Worm (Caenorhabditis elegans) whole organism, mixed stage, embryonic: ENCODE measurements around the gene lbp-4.

Experiments used
- M03D4.4 ChIP-seq: sonication (generic microtip); optimal IDR thresholded peaks from 2 replicates; lab custom pipeline; 2017; ENCODE audit warnings: mild to moderate bottlenecking, missing genetic modification characterization, missing compliant biosample characterization
- bed-3 ChIP-seq: fragments of 200-800 bp; sonication (Bioruptor generic); optimal IDR thresholded peaks from 3 replicates; lab custom pipeline; 2018; ENCODE audit warnings: mild to moderate bottlenecking, missing genetic modification characterization, moderate library complexity, missing compliant biosample characterization
- blmp-1 ChIP-seq: fragments of 150-350 bp; optimal IDR thresholded peaks from 2 replicates; lab custom pipeline; 2014; ENCODE audit warnings: missing biosample characterization, missing genetic modification characterization
- ceh-39 ChIP-seq: fragments of 150-350 bp; optimal IDR thresholded peaks from 2 replicates; lab custom pipeline; 2014; ENCODE audit warnings: missing biosample characterization, missing genetic modification characterization
- ceh-43 ChIP-seq: fragments of 200-800 bp; sonication (Bioruptor generic); optimal IDR thresholded peaks from 2 replicates; lab custom pipeline; 2018; ENCODE audit warnings: mild to moderate bottlenecking, missing genetic modification characterization, moderate library complexity, missing compliant biosample characterization
- ceh-83 ChIP-seq: fragments of 200-800 bp; sonication (Bioruptor generic); optimal IDR thresholded peaks from 2 replicates; lab custom pipeline; 2018; ENCODE audit warnings: mild to moderate bottlenecking, missing genetic modification characterization, missing compliant biosample characterization
- ces-1 ChIP-seq: fragments of 150-350 bp; optimal IDR thresholded peaks from 2 replicates; lab custom pipeline; 2014; ENCODE audit warnings: missing biosample characterization, missing genetic modification reagents, missing genetic modification characterization
- drap-1 ChIP-seq: fragments of 200-800 bp; sonication (Bioruptor generic); optimal IDR thresholded peaks from 3 replicates; lab custom pipeline; 2018; ENCODE audit warnings: mild to moderate bottlenecking, missing genetic modification characterization, missing compliant biosample characterization
- elt-1 ChIP-seq: sonication (generic microtip); optimal IDR thresholded peaks from 2 replicates; lab custom pipeline; 2017; ENCODE audit warnings: missing genetic modification characterization, mild to moderate bottlenecking, missing compliant biosample characterization, antibody characterized with exemption, moderate library complexity, borderline replicate concordance; ENCODE audit not compliant: insufficient read depth
- elt-3 ChIP-seq: fragments of 150-350 bp; optimal IDR thresholded peaks from 2 replicates; lab custom pipeline; 2014; ENCODE audit warnings: missing biosample characterization, missing genetic modification characterization
- flh-1 ChIP-seq: fragments of 200-800 bp; sonication (Bioruptor generic); optimal IDR thresholded peaks from 2 replicates; lab custom pipeline; 2018; ENCODE audit warnings: mild to moderate bottlenecking, missing genetic modification characterization, moderate library complexity, missing compliant biosample characterization
- ham-2 ChIP-seq: fragments of 200-800 bp; sonication (Bioruptor generic); optimal IDR thresholded peaks from 2 replicates; lab custom pipeline; 2018; ENCODE audit warnings: mild to moderate bottlenecking, missing genetic modification characterization, missing compliant biosample characterization
- hlh-1 ChIP-seq: fragments of 150-350 bp; optimal IDR thresholded peaks from 2 replicates; lab custom pipeline; 2014; ENCODE audit warnings: missing biosample characterization, missing genetic modification reagents, missing genetic modification characterization
- lin-13 ChIP-seq: fragments of 150-350 bp; optimal IDR thresholded peaks from 2 replicates; lab custom pipeline; 2014; ENCODE audit warnings: missing biosample characterization, missing genetic modification characterization
- lin-32 ChIP-seq: fragments of 200-800 bp; sonication (Bioruptor generic); optimal IDR thresholded peaks from 2 replicates; lab custom pipeline; 2018; ENCODE audit warnings: mild to moderate bottlenecking, missing genetic modification characterization, missing compliant biosample characterization
- lsy-2 ChIP-seq: fragments of 150-350 bp; optimal IDR thresholded peaks from 2 replicates; lab custom pipeline; 2014; ENCODE audit warnings: missing biosample characterization, missing genetic modification characterization
- mab-5 ChIP-seq: fragments of 150-350 bp; optimal IDR thresholded peaks from 2 replicates; lab custom pipeline; 2014; ENCODE audit warnings: missing biosample characterization, missing genetic modification characterization
- mep-1 ChIP-seq: fragments of 150-350 bp; optimal IDR thresholded peaks from 2 replicates; lab custom pipeline; 2017; ENCODE audit warnings: missing biosample characterization, missing genetic modification reagents, missing genetic modification characterization, inconsistent platforms
- nhr-12 ChIP-seq: fragments of 150-350 bp; optimal IDR thresholded peaks from 2 replicates; lab custom pipeline; 2014; ENCODE audit warnings: missing biosample characterization, missing genetic modification characterization
- nhr-2 ChIP-seq: fragments of 150-350 bp; optimal IDR thresholded peaks from 2 replicates; lab custom pipeline; 2014; ENCODE audit warnings: missing biosample characterization, missing genetic modification characterization
- nhr-237 ChIP-seq: fragments of 150-350 bp; optimal IDR thresholded peaks from 2 replicates; lab custom pipeline; 2014; ENCODE audit warnings: missing biosample characterization, missing genetic modification characterization
- nhr-28 ChIP-seq: fragments of 150-350 bp; optimal IDR thresholded peaks from 2 replicates; lab custom pipeline; 2014; ENCODE audit warnings: missing biosample characterization, missing genetic modification characterization
- nhr-76 ChIP-seq: sonication (generic microtip); optimal IDR thresholded peaks from 2 replicates; lab custom pipeline; 2017; ENCODE audit warnings: missing biosample characterization, missing genetic modification characterization
- pha-4 ChIP-seq: fragments of 150-350 bp; optimal IDR thresholded peaks from 2 replicates; lab custom pipeline; 2018; ENCODE audit warnings: missing biosample characterization, missing genetic modification reagents, missing genetic modification characterization
- sem-2 ChIP-seq: fragments of 200-800 bp; sonication (Bioruptor generic); optimal IDR thresholded peaks from 2 replicates; lab custom pipeline; 2018; ENCODE audit warnings: mild to moderate bottlenecking, missing genetic modification characterization, missing compliant biosample characterization
- snpc-4 ChIP-seq: fragments of 150-350 bp; optimal IDR thresholded peaks from 2 replicates; lab custom pipeline; 2014; ENCODE audit warnings: missing biosample characterization, missing genetic modification characterization
- sptf-1 ChIP-seq: sonication (generic microtip); optimal IDR thresholded peaks from 2 replicates; lab custom pipeline; 2017; ENCODE audit warnings: mild to moderate bottlenecking, missing genetic modification characterization, moderate library complexity, missing compliant biosample characterization
- tbx-8 ChIP-seq: fragments of 200-800 bp; sonication (Bioruptor generic); optimal IDR thresholded peaks from 2 replicates; lab custom pipeline; 2018; ENCODE audit warnings: mild to moderate bottlenecking, missing genetic modification characterization, moderate library complexity, missing compliant biosample characterization
- unc-120 ChIP-seq: sonication (generic microtip); optimal IDR thresholded peaks from 2 replicates; lab custom pipeline; 2017; ENCODE audit warnings: missing genetic modification characterization, missing compliant biosample characterization; ENCODE audit not compliant: poor library complexity, severe bottlenecking
- unc-39 ChIP-seq: fragments of 150-350 bp; optimal IDR thresholded peaks from 2 replicates; lab custom pipeline; 2014; ENCODE audit warnings: missing biosample characterization, missing genetic modification characterization
- unc-62 ChIP-seq: fragments of 150-350 bp; optimal IDR thresholded peaks from 2 replicates; lab custom pipeline; 2014; ENCODE audit warnings: missing biosample characterization, missing genetic modification reagents, missing genetic modification characterization
- zip-8 ChIP-seq: fragments of 150-350 bp; optimal IDR thresholded peaks from 2 replicates; lab custom pipeline; 2014; ENCODE audit warnings: missing biosample characterization, missing genetic modification characterization
- ztf-11 ChIP-seq: fragments of 150-350 bp; optimal IDR thresholded peaks from 2 replicates; lab custom pipeline; 2014; ENCODE audit warnings: missing biosample characterization, missing genetic modification characterization

The lbp-4 gene

DNA sequence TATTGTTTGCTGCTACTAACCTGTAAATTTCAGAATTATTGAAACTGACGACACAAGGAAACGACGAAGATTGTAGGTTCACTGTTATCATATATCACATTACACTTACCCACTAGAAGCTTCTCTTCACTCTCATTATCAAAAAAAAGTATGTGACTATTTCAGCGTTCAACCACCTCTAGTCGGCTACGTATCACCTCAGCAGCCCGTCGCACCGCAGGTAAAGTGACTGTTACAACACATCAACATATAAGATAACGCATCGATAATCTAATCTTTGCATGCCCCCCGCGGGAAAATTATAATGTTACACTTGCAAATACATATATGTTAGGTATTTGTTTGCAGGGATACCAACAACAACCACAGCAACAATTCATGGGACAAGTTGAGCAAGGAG, 33.7 kb upstream of the lbp-4 start:
- no peak for TF ChIP-seq ces-1 (GFP tag; lab: Kevin White, UChicago)
- no peak for TF ChIP-seq nhr-237 (tag; lab: Kevin White, UChicago)
- no peak for TF ChIP-seq blmp-1 (tag; lab: Kevin White, UChicago)
- no peak for TF ChIP-seq unc-62
- no peak for TF ChIP-seq bed-3 (GFP tag; lab: Kevin White, UChicago)
- no peak for TF ChIP-seq nhr-2 (tag; lab: Kevin White, UChicago)
- TF ChIP-seq lsy-2 (tag; lab: Kevin White, UChicago) = no peak
- TF ChIP-seq sptf-1 (tag; lab: Kevin White, UChicago) = no peak
- no peak for TF ChIP-seq M03D4.4 (tag; lab: Kevin White, UChicago)
- no peak for TF ChIP-seq elt-1 (tag; lab: Kevin White, UChicago)
- no peak for TF ChIP-seq tbx-8 (GFP tag; lab: Kevin White, UChicago)
- TF ChIP-seq ceh-83 (GFP tag; lab: Kevin White, UChicago) = no peak
- TF ChIP-seq nhr-28 = no peak
- TF ChIP-seq lin-32 = no peak
- no peak for TF ChIP-seq sem-2
- no peak for TF ChIP-seq zip-8 (tag; lab: Kevin White, UChicago)
- no peak for TF ChIP-seq mab-5 (tag; lab: Kevin White, UChicago)
- no peak for TF ChIP-seq mep-1 (tag; lab: Kevin White, UChicago)
- TF ChIP-seq ztf-11 (tag; lab: Kevin White, UChicago) = no peak
- TF ChIP-seq ham-2 (GFP tag; lab: Kevin White, UChicago) = no peak
- TF ChIP-seq, all 35 proteins: peak for 0

DNA sequence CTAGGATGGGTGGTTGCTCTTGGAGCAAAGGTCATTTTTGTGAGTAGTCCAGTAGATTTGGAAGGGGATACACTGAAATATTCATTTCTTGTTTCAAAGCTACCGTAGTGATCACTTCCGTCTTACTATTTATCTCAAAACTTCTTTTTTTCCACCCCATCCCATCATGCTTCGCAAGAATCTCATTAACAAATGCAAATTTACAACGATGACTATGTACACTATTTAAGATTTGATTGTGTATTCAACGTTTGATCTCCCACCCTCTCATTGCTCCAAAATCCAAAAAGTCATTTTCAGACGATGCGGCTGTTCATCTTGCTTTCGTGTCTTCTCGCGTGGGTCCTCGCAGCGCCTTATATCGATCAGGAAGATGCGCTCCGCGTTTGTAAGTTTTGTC, 27.3 kb upstream of the lbp-4 start, which contains the start of gene flp-21:
TSS of gene flp-21 (plus strand) at position 301 of the 400 bp plus-strand sequence.
- no peak for TF ChIP-seq unc-39 (tag; lab: Kevin White, UChicago)
- TF ChIP-seq ceh-43 = no peak
- no peak for TF ChIP-seq lin-13
- no peak for TF ChIP-seq lin-32
- no peak for TF ChIP-seq lsy-2 (tag; lab: Kevin White, UChicago)
- no peak for TF ChIP-seq nhr-76 (tag; lab: Kevin White, UChicago)
- TF ChIP-seq nhr-28 = no peak
- no peak for TF ChIP-seq zip-8 (tag; lab: Kevin White, UChicago)
- no peak for TF ChIP-seq ham-2 (GFP tag; lab: Kevin White, UChicago)
- no peak for TF ChIP-seq nhr-237 (tag; lab: Kevin White, UChicago)
- TF ChIP-seq elt-3 (tag; lab: Kevin White, UChicago) = no peak
- TF ChIP-seq hlh-1 = no peak
- TF ChIP-seq ceh-39 (tag; lab: Kevin White, UChicago) = no peak

DNA sequence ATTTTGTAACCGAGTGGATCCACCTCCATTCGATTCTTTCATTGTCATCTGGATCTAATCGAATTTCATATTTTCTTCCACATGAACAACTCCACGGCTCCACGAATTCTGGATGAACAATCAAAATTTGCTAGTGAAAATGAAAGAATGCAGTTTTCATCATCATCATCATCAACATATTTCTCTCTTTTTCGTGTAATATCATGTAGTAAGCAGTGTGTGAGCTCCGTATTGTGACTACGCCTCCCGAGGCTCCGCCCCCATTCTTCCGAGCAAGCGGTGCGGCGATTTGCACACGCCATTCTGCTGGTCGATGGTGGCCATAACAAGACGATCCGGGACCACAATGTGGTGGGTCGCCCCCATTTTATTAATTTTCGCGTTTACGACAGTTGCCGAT, 22.3 kb upstream of the lbp-4 start, which contains the start of gene ZK742.7:
TSS of gene ZK742.7 (plus strand) at position 301 of the 400 bp plus-strand sequence.
- TF ChIP-seq sptf-1 (tag; lab: Kevin White, UChicago) = no peak
- TF ChIP-seq lsy-2 (tag; lab: Kevin White, UChicago) = no peak
- TF ChIP-seq snpc-4 (tag; lab: Kevin White, UChicago) = no peak
- no peak for TF ChIP-seq tbx-8 (GFP tag; lab: Kevin White, UChicago)
- no peak for TF ChIP-seq nhr-76 (tag; lab: Kevin White, UChicago)
- TF ChIP-seq nhr-28 = no peak
- no peak for TF ChIP-seq unc-62
- no peak for TF ChIP-seq ceh-83 (GFP tag; lab: Kevin White, UChicago)
- TF ChIP-seq ham-2 (GFP tag; lab: Kevin White, UChicago) = no peak

DNA sequence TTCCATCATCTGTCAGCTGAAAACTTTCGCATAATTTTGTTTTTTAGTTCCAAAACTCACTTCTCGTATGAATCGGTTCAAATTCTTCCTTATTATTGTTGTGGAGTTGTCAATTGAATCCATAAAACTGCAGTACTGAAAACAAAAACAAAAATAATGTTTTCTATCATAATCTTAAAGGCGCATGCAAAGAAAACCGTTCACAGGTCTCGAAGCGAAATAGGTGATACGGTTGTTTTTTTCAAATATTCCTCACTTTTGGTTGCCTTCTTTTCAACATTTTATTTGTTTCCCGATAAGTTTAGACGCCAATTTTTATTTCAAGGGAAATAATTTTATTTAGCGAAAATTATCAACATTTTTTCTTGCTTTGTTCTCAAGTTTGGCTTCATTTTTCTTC, 16.8 kb upstream of the lbp-4 start:
- TF ChIP-seq nhr-2 (tag; lab: Kevin White, UChicago) (no peak), sem-2 (no peak), mab-5 (tag; lab: Kevin White, UChicago) (no peak), pha-4 (tag; lab: Kevin White, UChicago) (no peak), unc-39 (tag; lab: Kevin White, UChicago) (no peak), lin-13 (no peak), zip-8 (tag; lab: Kevin White, UChicago) (no peak), ceh-83 (GFP tag; lab: Kevin White, UChicago) (no peak), lsy-2 (tag; lab: Kevin White, UChicago) (no peak), drap-1 (no peak), mep-1 (tag; lab: Kevin White, UChicago) (no peak), flh-1 (GFP tag; lab: Kevin White, UChicago) (no peak), nhr-12 (no peak), unc-62 (no peak), nhr-76 (tag; lab: Kevin White, UChicago) (no peak), unc-120 (no peak), ces-1 (GFP tag; lab: Kevin White, UChicago) (no peak), sptf-1 (tag; lab: Kevin White, UChicago) (no peak), snpc-4 (tag; lab: Kevin White, UChicago) (no peak), elt-3 (tag; lab: Kevin White, UChicago) (no peak)
